Worm (Caenorhabditis elegans) whole organism, L4 larva: ENCODE measurements around the gene srw-95.

ENCODE experiments used
- arid-1 ChIP-seq: fragments of 200-800 bp; sonication (Bioruptor generic); conservative IDR thresholded peaks from 2 replicates; pipeline ENCODE4 v1.3.6; 2022; ENCODE audit warnings: missing genetic modification reagents, missing genetic modification characterization, missing compliant biosample characterization
- spr-1 ChIP-seq: sonication (generic microtip); optimal IDR thresholded peaks from 2 replicates; lab custom pipeline; 2016; ENCODE audit warnings: mild to moderate bottlenecking, missing genetic modification characterization, missing compliant biosample characterization

ce11 chrIV:4776001-4776400 is 35.9 kb upstream of the srw-95 start, which contains the start of gene R11E3.19:
- no peak for TF ChIP-seq arid-1 (GFP tag; lab: Robert Waterston, UW)
- TF ChIP-seq spr-1 (tag; lab: Kevin White, UChicago): no peak
